Fruit fly (Drosophila melanogaster) whole organism, embryonic: ENCODE data around the gene Teh1.
A peak's percentile ranks its signal among the peaks of the same experiment; 100 is the strongest.

Experiments used
- BEAF-32 ChIP-seq: fragments of 200-800 bp; sonication (Bioruptor generic); optimal IDR thresholded peaks from 3 replicates; lab custom pipeline; 2017; ENCODE audit warnings: missing biosample characterization, missing genetic modification characterization, mild to moderate bottlenecking, moderate library complexity, missing genetic modification reagents
- Bgb ChIP-seq: fragments of 200-800 bp; sonication (Bioruptor generic); IDR thresholded peaks from 2 replicates; pipeline ENCODE4 v1.3.6; 2022; ENCODE audit warnings: missing biosample characterization, missing genetic modification characterization; ENCODE audit not compliant: partially characterized antibody
- Blimp-1 ChIP-seq: fragments of 200-800 bp; sonication (Bioruptor generic); optimal IDR thresholded peaks from 3 replicates; lab custom pipeline; 2018; ENCODE audit warnings: missing biosample characterization, missing genetic modification characterization, mild to moderate bottlenecking, moderate library complexity, missing genetic modification reagents
- CG10366 ChIP-seq: fragments of 200-800 bp; sonication (Bioruptor generic); IDR thresholded peaks from 2 replicates; pipeline ENCODE4 v1.3.6; 2022; ENCODE audit warnings: missing biosample characterization, missing genetic modification characterization
- CG11398 ChIP-seq: fragments of 200-800 bp; sonication (Bioruptor generic); optimal IDR thresholded peaks from 2 replicates; lab custom pipeline; 2016; ENCODE audit warnings: missing biosample characterization, missing genetic modification characterization
- CG11695 ChIP-seq: fragments of 200-800 bp; sonication (Bioruptor generic); IDR thresholded peaks from 3 replicates; pipeline ENCODE4 v1.3.6; 2022; ENCODE audit warnings: missing biosample characterization, missing genetic modification characterization
- CG12299 ChIP-seq: fragments of 200-800 bp; sonication (Bioruptor generic); optimal IDR thresholded peaks from 2 replicates; lab custom pipeline; 2018; ENCODE audit warnings: missing biosample characterization, mild to moderate bottlenecking, missing genetic modification characterization
- CG1233 ChIP-seq: fragments of 200-800 bp; sonication (Bioruptor generic); optimal IDR thresholded peaks from 4 replicates; lab custom pipeline; 2018; ENCODE audit warnings: missing biosample characterization, mild to moderate bottlenecking, missing genetic modification characterization
- CG13624 ChIP-seq: fragments of 200-800 bp; sonication (Bioruptor generic); optimal IDR thresholded peaks from 2 replicates; lab custom pipeline; 2016; ENCODE audit warnings: missing biosample characterization, missing genetic modification characterization
- CG17186 ChIP-seq: fragments of 200-800 bp; sonication (Bioruptor generic); optimal IDR thresholded peaks from 3 replicates; lab custom pipeline; 2017; ENCODE audit warnings: missing biosample characterization, missing genetic modification reagents, missing genetic modification characterization
- CG17612 ChIP-seq: fragments of 200-800 bp; sonication (Bioruptor generic); IDR thresholded peaks from 2 replicates; pipeline ENCODE4 v1.3.6; 2022; ENCODE audit warnings: missing biosample characterization, missing genetic modification characterization
- CG1792 ChIP-seq: fragments of 200-800 bp; sonication (Bioruptor generic); optimal IDR thresholded peaks from 2 replicates; lab custom pipeline; 2016; ENCODE audit warnings: missing biosample characterization, missing genetic modification characterization
- CG18764 ChIP-seq: fragments of 200-800 bp; sonication (Bioruptor generic); optimal IDR thresholded peaks from 3 replicates; lab custom pipeline; 2016; ENCODE audit warnings: missing biosample characterization, missing genetic modification characterization
- CG2129 ChIP-seq: fragments of 200-800 bp; sonication (Bioruptor generic); IDR thresholded peaks from 2 replicates; pipeline ENCODE4 v1.3.6; 2022; ENCODE audit warnings: missing biosample characterization, missing genetic modification characterization; ENCODE audit not compliant: partially characterized antibody
- CG2199 ChIP-seq: fragments of 200-800 bp; sonication (Bioruptor generic); IDR thresholded peaks from 3 replicates; pipeline ENCODE4 v1.3.6; 2022; ENCODE audit warnings: missing biosample characterization, missing genetic modification characterization
- CG2889 ChIP-seq: fragments of 200-800 bp; sonication (Bioruptor generic); IDR thresholded peaks from 3 replicates; pipeline ENCODE4 v1.3.6; 2022; ENCODE audit warnings: missing biosample characterization, missing genetic modification characterization
- CG34224 ChIP-seq: fragments of 200-800 bp; sonication (Bioruptor generic); IDR thresholded peaks from 3 replicates; pipeline ENCODE4 v1.3.6; 2022; ENCODE audit warnings: missing biosample characterization, missing genetic modification characterization; ENCODE audit not compliant: partially characterized antibody
- CG34376 ChIP-seq: fragments of 200-800 bp; sonication (Bioruptor generic); optimal IDR thresholded peaks from 2 replicates; lab custom pipeline; 2018; ENCODE audit warnings: missing biosample characterization, mild to moderate bottlenecking, missing genetic modification characterization
- CG34422 ChIP-seq: fragments of 200-800 bp; sonication (Bioruptor generic); IDR thresholded peaks from 3 replicates; pipeline ENCODE4 v1.3.6; 2022; ENCODE audit warnings: missing biosample characterization, missing genetic modification characterization
- CG4360 ChIP-seq: fragments of 200-800 bp; sonication (Bioruptor generic); IDR thresholded peaks from 2 replicates; pipeline ENCODE4 v1.3.6; 2022; ENCODE audit warnings: missing biosample characterization, missing genetic modification characterization
- CG8089 ChIP-seq: fragments of 200-800 bp; sonication (Bioruptor generic); optimal IDR thresholded peaks from 3 replicates; lab custom pipeline; 2016; ENCODE audit warnings: missing biosample characterization, missing genetic modification characterization
- CG8281 ChIP-seq: fragments of 200-800 bp; sonication (Bioruptor generic); optimal IDR thresholded peaks from 2 replicates; lab custom pipeline; 2018; ENCODE audit warnings: missing biosample characterization, mild to moderate bottlenecking, missing genetic modification characterization, moderate library complexity
- CTCF ChIP-seq: fragments of 200-800 bp; sonication (Bioruptor generic); optimal IDR thresholded peaks from 2 replicates; lab custom pipeline; 2017; ENCODE audit warnings: missing biosample characterization, mild to moderate bottlenecking, missing genetic modification characterization, moderate library complexity
- Dad ChIP-seq: fragments of 200-800 bp; sonication (Bioruptor generic); optimal IDR thresholded peaks from 3 replicates; lab custom pipeline; 2016; ENCODE audit warnings: missing biosample characterization, missing genetic modification characterization
- Doc2 ChIP-seq: fragments of 200-800 bp; sonication (Bioruptor generic); IDR thresholded peaks from 2 replicates; pipeline ENCODE4 v1.3.6; 2022; ENCODE audit warnings: missing biosample characterization, missing genetic modification characterization
- E2f2 ChIP-seq: fragments of 200-800 bp; sonication (Bioruptor generic); IDR thresholded peaks from 2 replicates; pipeline ENCODE4 v1.3.6; 2022; ENCODE audit warnings: missing biosample characterization, missing genetic modification characterization
- ERR ChIP-seq: fragments of 200-800 bp; sonication (Bioruptor generic); optimal IDR thresholded peaks from 2 replicates; lab custom pipeline; 2016; ENCODE audit warnings: missing biosample characterization, missing genetic modification characterization
- HLH3B ChIP-seq: fragments of 200-800 bp; sonication (Bioruptor generic); IDR thresholded peaks from 2 replicates; pipeline ENCODE4 v1.3.6; 2022; ENCODE audit warnings: missing biosample characterization, missing genetic modification characterization
- Hr39 ChIP-seq: fragments of >200 bp; optimal IDR thresholded peaks from 2 replicates; lab custom pipeline; 2017
- Jarid2 ChIP-seq: fragments of 200-800 bp; sonication (Bioruptor generic); optimal IDR thresholded peaks from 3 replicates; lab custom pipeline; 2017; ENCODE audit warnings: mild to moderate bottlenecking, missing biosample characterization, missing genetic modification reagents, missing genetic modification characterization
- Kr ChIP-seq: fragments of 200-800 bp; sonication (Bioruptor generic); optimal IDR thresholded peaks from 2 replicates; lab custom pipeline; 2017; ENCODE audit warnings: missing biosample characterization, mild to moderate bottlenecking, missing genetic modification characterization
- Mrtf ChIP-seq: fragments of 200-800 bp; sonication (Bioruptor generic); IDR thresholded peaks from 3 replicates; pipeline ENCODE4 v1.3.6; 2022; ENCODE audit warnings: missing biosample characterization, missing genetic modification characterization
- NC2β ChIP-seq: fragments of 200-800 bp; sonication (Bioruptor generic); optimal IDR thresholded peaks from 2 replicates; lab custom pipeline; 2016; ENCODE audit warnings: missing biosample characterization, missing genetic modification characterization
- Oaz ChIP-seq: fragments of 200-800 bp; sonication (Bioruptor generic); IDR thresholded peaks from 2 replicates; pipeline ENCODE4 v1.3.6; 2022; ENCODE audit warnings: missing biosample characterization, missing genetic modification characterization
- Spps ChIP-seq: fragments of 200-800 bp; sonication (Bioruptor generic); optimal IDR thresholded peaks from 2 replicates; lab custom pipeline; 2018; ENCODE audit warnings: missing biosample characterization, mild to moderate bottlenecking, missing genetic modification characterization
- Sry-β ChIP-seq: fragments of 200-800 bp; sonication (Bioruptor generic); optimal IDR thresholded peaks from 2 replicates; lab custom pipeline; 2018; ENCODE audit warnings: missing biosample characterization, mild to moderate bottlenecking, missing genetic modification characterization, moderate library complexity
- Trl ChIP-seq, 3 experiments: fragments of >200 bp in 2 of 3; fragments of 200-800 bp in 1 of 3; sonication (Bioruptor generic) in 1 of 3; optimal IDR thresholded peaks; 2 replicates in 1 of 3; 3 replicates in 2 of 3; lab custom pipeline; 2016 to 2017; ENCODE audit warnings: missing biosample characterization in 1 of 3, missing genetic modification characterization in 1 of 3
- Usf ChIP-seq: fragments of 200-800 bp; sonication (Bioruptor generic); optimal IDR thresholded peaks from 2 replicates; lab custom pipeline; 2017; ENCODE audit warnings: missing genotype, missing biosample characterization, missing genetic modification characterization
- bab2 ChIP-seq: fragments of 200-800 bp; sonication (Bioruptor generic); optimal IDR thresholded peaks from 2 replicates; lab custom pipeline; 2016; ENCODE audit warnings: missing biosample characterization, missing genetic modification characterization
- cas ChIP-seq: fragments of 200-800 bp; sonication (Bioruptor generic); IDR thresholded peaks from 2 replicates; pipeline ENCODE4 v1.3.6; 2022; ENCODE audit warnings: missing biosample characterization, missing genetic modification characterization
- dysf ChIP-seq: fragments of 200-800 bp; sonication (Bioruptor generic); IDR thresholded peaks from 3 replicates; pipeline ENCODE4 v1.3.6; 2022; ENCODE audit warnings: missing biosample characterization, missing genetic modification characterization
- emc ChIP-seq: fragments of 200-800 bp; sonication (Bioruptor generic); optimal IDR thresholded peaks from 2 replicates; lab custom pipeline; 2016; ENCODE audit warnings: missing biosample characterization, missing genetic modification characterization
- jumu ChIP-seq: fragments of 200-800 bp; sonication (Bioruptor generic); optimal IDR thresholded peaks from 3 replicates; lab custom pipeline; 2016; ENCODE audit warnings: missing biosample characterization, missing genetic modification characterization
- kah ChIP-seq: fragments of 200-800 bp; sonication (Bioruptor generic); optimal IDR thresholded peaks from 2 replicates; lab custom pipeline; 2018; ENCODE audit warnings: missing biosample characterization, mild to moderate bottlenecking, missing genetic modification characterization
- lab ChIP-seq: fragments of 200-800 bp; sonication (Bioruptor generic); optimal IDR thresholded peaks from 3 replicates; lab custom pipeline; 2017; ENCODE audit warnings: missing biosample characterization, missing genetic modification characterization, mild to moderate bottlenecking, moderate library complexity, missing genetic modification reagents
- lbe ChIP-seq: fragments of 200-800 bp; sonication (Bioruptor generic); optimal IDR thresholded peaks from 2 replicates; lab custom pipeline; 2016; ENCODE audit warnings: missing biosample characterization, mild to moderate bottlenecking, missing genetic modification characterization
- lilli ChIP-seq: fragments of 200-800 bp; sonication (Bioruptor generic); optimal IDR thresholded peaks from 3 replicates; lab custom pipeline; 2016; ENCODE audit warnings: missing biosample characterization, missing genetic modification characterization
- ro ChIP-seq: fragments of 200-800 bp; sonication (Bioruptor generic); IDR thresholded peaks from 2 replicates; pipeline ENCODE4 v1.3.6; 2022; ENCODE audit warnings: missing biosample characterization, missing genetic modification characterization
- seq ChIP-seq: fragments of 200-800 bp; sonication (Bioruptor generic); IDR thresholded peaks from 2 replicates; pipeline ENCODE4 v1.3.6; 2022; ENCODE audit warnings: missing biosample characterization, missing genetic modification characterization
- sima ChIP-seq: fragments of 200-800 bp; sonication (Bioruptor generic); optimal IDR thresholded peaks from 2 replicates; lab custom pipeline; 2016; ENCODE audit warnings: missing biosample characterization, missing genetic modification characterization
- so ChIP-seq: fragments of 200-800 bp; sonication (Bioruptor generic); IDR thresholded peaks from 3 replicates; pipeline ENCODE4 v1.3.6; 2022; ENCODE audit warnings: missing biosample characterization, missing genetic modification characterization
- sob ChIP-seq: fragments of 200-800 bp; sonication (Bioruptor generic); IDR thresholded peaks from 2 replicates; pipeline ENCODE4 v1.3.6; 2022; ENCODE audit warnings: missing biosample characterization, missing genetic modification characterization
- trem ChIP-seq: fragments of 200-800 bp; optimal IDR thresholded peaks from 3 replicates; lab custom pipeline; 2019; ENCODE audit warnings: missing biosample characterization, mild to moderate bottlenecking, missing genetic modification characterization, moderate library complexity

Gene Teh1

DNA sequence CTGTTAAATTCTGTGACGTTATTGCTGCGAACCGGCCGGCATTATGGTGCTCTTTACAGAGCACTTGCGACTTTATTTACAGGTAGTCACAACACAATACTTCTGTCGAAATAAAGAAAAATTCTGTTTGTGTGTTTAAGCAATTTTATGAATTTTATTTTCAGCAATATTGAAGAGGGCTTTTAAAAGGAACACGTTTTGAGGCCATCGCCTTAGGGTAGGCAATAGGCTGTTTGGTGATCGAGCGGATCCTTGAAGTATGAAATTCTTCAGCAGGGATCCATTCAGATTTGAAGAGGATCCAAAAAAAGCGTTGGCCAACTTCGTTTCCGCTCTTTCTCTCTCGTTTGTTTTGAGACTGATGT, 5.8 kb upstream of the Teh1 start (continued):
- TF ChIP-seq CG8281 (tag; lab: Kevin White, UChicago) (peak; percentile 1), dysf (GFP tag; lab: Robert Waterston, UW) (peak; percentile 88), lbe (GFP tag; lab: Kevin White, UChicago) (peak; percentile 35), CG13624 (GFP tag; lab: Kevin White, UChicago) (no peak), Trl (optimal IDR thresholded peaks at IDR 0.05; lab: Kevin White, UChicago) (no peak), Trl (GFP tag; optimal IDR thresholded peaks at IDR 0.05; lab: Kevin White, UChicago) (peak; percentile 84), CG2199 (GFP tag; lab: Robert Waterston, UW) (no peak), Usf (GFP tag; lab: Kevin White, UChicago) (peak; percentile 47), ERR (no peak), sima (no peak), CG12299 (tag; lab: Kevin White, UChicago) (peak; percentile 10), ro (GFP tag; lab: Robert Waterston, UW) (no peak), CG17612 (no peak), Dad (GFP tag; lab: Kevin White, UChicago) (peak; percentile 80), CG18764 (GFP tag; lab: Kevin White, UChicago) (peak; percentile 50), BEAF-32 (GFP tag; lab: Kevin White, UChicago) (no peak), CG2889 (GFP tag; lab: Robert Waterston, UW) (peak; percentile 69), emc (GFP tag; lab: Kevin White, UChicago) (peak; percentile 83), CG10366 (GFP tag; lab: Robert Waterston, UW) (peak; percentile 71), bab2 (GFP tag; lab: Kevin White, UChicago) (peak; percentile 63), Doc2 (GFP tag; lab: Robert Waterston, UW) (no peak), jumu (GFP tag; lab: Kevin White, UChicago) (peak; percentile 76), CG11398 (peak; percentile 86), cas (GFP tag; lab: Robert Waterston, UW) (0 out of 2 replicates have a peak, but pooled peaks have one; percentile 10), E2f2 (GFP tag; lab: Robert Waterston, UW) (peak; percentile 49), seq (GFP tag; lab: Robert Waterston, UW) (peak; percentile 76), CG34224 (GFP tag; lab: Robert Waterston, UW) (no peak), Oaz (peak; percentile 64), CTCF (GFP tag; lab: Kevin White, UChicago) (no peak), CG17186 (peak; percentile 3), Spps (tag; lab: Kevin White, UChicago) (no peak), Blimp-1 (GFP tag; lab: Kevin White, UChicago) (peak; percentile 34), CG1792 (GFP tag; lab: Kevin White, UChicago) (peak; percentile 82), CG8089 (GFP tag; lab: Kevin White, UChicago) (peak; percentile 67), Sry-β (GFP tag; lab: Kevin White, UChicago) (no peak), CG11695 (GFP tag; lab: Robert Waterston, UW) (peak; percentile 83), Bgb (GFP tag; lab: Robert Waterston, UW) (no peak), Hr39 (lab: Kevin White, UChicago) (no peak), CG1233 (peak; percentile 71), so (GFP tag; lab: Robert Waterston, UW) (peak; percentile 65; the same call in 1 of the 3 replicates), CG34422 (GFP tag; lab: Robert Waterston, UW) (peak; percentile 85), Kr (no peak), sob (GFP tag; lab: Robert Waterston, UW) (no peak; the same call in 1 of the 2 replicates), CG4360 (GFP tag; lab: Robert Waterston, UW) (no peak), Jarid2 (peak; percentile 47), lilli (GFP tag; lab: Kevin White, UChicago) (peak; percentile 89), HLH3B (GFP tag; lab: Robert Waterston, UW) (peak; percentile 71), CG34376 (GFP tag; lab: Kevin White, UChicago) (no peak), trem (tag; lab: Kevin White, UChicago) (no peak), Mrtf (GFP tag; lab: Robert Waterston, UW) (peak; percentile 63), lab (GFP tag; lab: Kevin White, UChicago) (peak; percentile 84), NC2β (peak; percentile 29), kah (GFP tag; lab: Kevin White, UChicago) (peak; percentile 30), CG2129 (no peak)
